Fruit fly (Drosophila melanogaster) whole organism, embryonic: ENCODE measurements around the gene Hmbs.

ENCODE experiments used
- Awh ChIP-seq: fragments of 200-800 bp; sonication (Bioruptor generic); IDR thresholded peaks from 2 replicates; pipeline ENCODE4, ENCODE4 v1.3.6; 2022; ENCODE audit warnings: missing biosample characterization, missing genetic modification characterization
- Bdp1 ChIP-seq: fragments of 200-800 bp; sonication (Bioruptor generic); optimal IDR thresholded peaks from 3 replicates; lab custom pipeline; 2016; ENCODE audit warnings: missing biosample characterization, missing genetic modification characterization
- Bteb2 ChIP-seq: fragments of 200-800 bp; sonication (Bioruptor generic); optimal IDR thresholded peaks from 2 replicates; lab custom pipeline; 2016; ENCODE audit warnings: missing biosample characterization, missing genetic modification characterization
- CG14050 ChIP-seq: fragments of 200-800 bp; sonication (Bioruptor generic); IDR thresholded peaks from 3 replicates; pipeline ENCODE4 v1.3.6; 2022; ENCODE audit warnings: missing biosample characterization, missing genetic modification characterization
- CG15269 ChIP-seq: fragments of 200-800 bp; sonication (Bioruptor generic); optimal IDR thresholded peaks from 2 replicates; lab custom pipeline; 2018; ENCODE audit warnings: missing biosample characterization, mild to moderate bottlenecking, missing genetic modification characterization, moderate library complexity
- CG1792 ChIP-seq: fragments of 200-800 bp; sonication (Bioruptor generic); optimal IDR thresholded peaks from 2 replicates; lab custom pipeline; 2016; ENCODE audit warnings: missing biosample characterization, missing genetic modification characterization
- CG2116 ChIP-seq: fragments of 200-800 bp; sonication (Bioruptor generic); optimal IDR thresholded peaks from 3 replicates; lab custom pipeline; 2018; ENCODE audit warnings: missing biosample characterization, mild to moderate bottlenecking, missing genetic modification characterization
- CG2712 ChIP-seq: fragments of 200-800 bp; optimal IDR thresholded peaks from 3 replicates; lab custom pipeline; 2019; ENCODE audit warnings: missing biosample characterization, mild to moderate bottlenecking, missing genetic modification characterization, moderate library complexity
- CG34422 ChIP-seq: fragments of 200-800 bp; sonication (Bioruptor generic); IDR thresholded peaks from 3 replicates; pipeline ENCODE4 v1.3.6; 2022; ENCODE audit warnings: missing biosample characterization, missing genetic modification characterization
- CG4617 ChIP-seq: fragments of 200-800 bp; sonication (Bioruptor generic); optimal IDR thresholded peaks from 3 replicates; lab custom pipeline; 2016; ENCODE audit warnings: missing biosample characterization, missing genetic modification characterization, borderline replicate concordance
- CG4707 ChIP-seq: fragments of 200-800 bp; sonication (Bioruptor generic); optimal IDR thresholded peaks from 2 replicates; lab custom pipeline; 2018; ENCODE audit warnings: missing biosample characterization, mild to moderate bottlenecking, missing genetic modification characterization, moderate library complexity
- CG6689 ChIP-seq: fragments of 200-800 bp; sonication (Bioruptor generic); IDR thresholded peaks from 2 replicates; pipeline ENCODE4 v1.3.6; 2022; ENCODE audit warnings: missing biosample characterization, missing genetic modification characterization
- CG8944 ChIP-seq: fragments of 200-800 bp; sonication (Bioruptor generic); optimal IDR thresholded peaks from 3 replicates; lab custom pipeline; 2016; ENCODE audit warnings: missing biosample characterization, missing genetic modification characterization
- CG9727 ChIP-seq: fragments of 200-800 bp; sonication (Bioruptor generic); optimal IDR thresholded peaks from 3 replicates; lab custom pipeline; 2017; ENCODE audit warnings: missing biosample characterization, mild to moderate bottlenecking, missing genetic modification characterization
- D19B ChIP-seq: fragments of 200-800 bp; sonication (Bioruptor generic); optimal IDR thresholded peaks from 2 replicates; lab custom pipeline; 2017; ENCODE audit warnings: missing biosample characterization, mild to moderate bottlenecking, missing genetic modification characterization
- Dip3 ChIP-seq: fragments of 200-800 bp; sonication (Bioruptor generic); optimal IDR thresholded peaks from 3 replicates; lab custom pipeline; 2016; ENCODE audit warnings: missing biosample characterization, missing genetic modification characterization
- Dp ChIP-seq: fragments of 200-800 bp; sonication (Bioruptor generic); optimal IDR thresholded peaks from 2 replicates; lab custom pipeline; 2018; ENCODE audit warnings: missing biosample characterization, mild to moderate bottlenecking, missing genetic modification characterization, moderate library complexity
- Ets97D ChIP-seq: fragments of 200-800 bp; sonication (Bioruptor generic); optimal IDR thresholded peaks from 3 replicates; lab custom pipeline; 2016; ENCODE audit warnings: missing biosample characterization, missing genetic modification characterization
- Mrtf ChIP-seq: fragments of 200-800 bp; sonication (Bioruptor generic); IDR thresholded peaks from 3 replicates; pipeline ENCODE4 v1.3.6; 2022; ENCODE audit warnings: missing biosample characterization, missing genetic modification characterization
- NK7.1 ChIP-seq: fragments of 200-800 bp; sonication (Bioruptor generic); optimal IDR thresholded peaks from 3 replicates; lab custom pipeline; 2016; ENCODE audit warnings: missing biosample characterization, missing genetic modification characterization
- PHDP ChIP-seq: fragments of 200-800 bp; sonication (Bioruptor generic); optimal IDR thresholded peaks from 3 replicates; lab custom pipeline; 2018; ENCODE audit warnings: missing biosample characterization, mild to moderate bottlenecking, missing genetic modification characterization, moderate library complexity
- Six4 ChIP-seq: fragments of 200-800 bp; sonication (Bioruptor generic); optimal IDR thresholded peaks from 2 replicates; lab custom pipeline; 2016; ENCODE audit warnings: missing biosample characterization, missing genetic modification characterization
- az2 ChIP-seq: fragments of 200-800 bp; sonication (Bioruptor generic); optimal IDR thresholded peaks from 3 replicates; lab custom pipeline; 2016; ENCODE audit warnings: missing biosample characterization, missing genetic modification characterization
- br ChIP-seq: fragments of >200 bp; optimal IDR thresholded peaks from 2 replicates; lab custom pipeline; 2017
- cato ChIP-seq: fragments of 200-800 bp; sonication (Bioruptor generic); optimal IDR thresholded peaks from 2 replicates; lab custom pipeline; 2016; ENCODE audit warnings: missing biosample characterization, missing genetic modification characterization, borderline replicate concordance
- chm ChIP-seq: fragments of 200-800 bp; sonication (Bioruptor generic); IDR thresholded peaks from 2 replicates; pipeline ENCODE4 v1.3.6; 2022; ENCODE audit warnings: missing biosample characterization, missing genetic modification characterization
- chn ChIP-seq: fragments of 200-800 bp; sonication (Bioruptor generic); optimal IDR thresholded peaks from 2 replicates; lab custom pipeline; 2016; ENCODE audit warnings: missing biosample characterization, missing genetic modification characterization
- eyg ChIP-seq: fragments of 200-800 bp; sonication (Bioruptor generic); optimal IDR thresholded peaks from 3 replicates; lab custom pipeline; 2016; ENCODE audit warnings: missing biosample characterization, missing genetic modification characterization
- hb ChIP-seq: fragments of 200-800 bp; sonication (Bioruptor generic); IDR thresholded peaks from 3 replicates; pipeline ENCODE4 v1.3.6; 2022; ENCODE audit warnings: missing biosample characterization, missing genetic modification characterization; ENCODE audit not compliant: partially characterized antibody
- hth ChIP-seq: fragments of >200 bp; optimal IDR thresholded peaks from 2 replicates; lab custom pipeline; 2017; ENCODE audit warnings: inconsistent platforms
- insv ChIP-seq, 2 experiments: fragments of 200-800 bp; sonication (Bioruptor generic); optimal IDR thresholded peaks; 3 replicates each; lab custom pipeline; 2016 to 2018; ENCODE audit warnings: missing biosample characterization in 2 of 2, missing genetic modification characterization in 2 of 2
- kah ChIP-seq: fragments of 200-800 bp; sonication (Bioruptor generic); optimal IDR thresholded peaks from 2 replicates; lab custom pipeline; 2018; ENCODE audit warnings: missing biosample characterization, mild to moderate bottlenecking, missing genetic modification characterization
- kni ChIP-seq: fragments of 200-800 bp; sonication (Bioruptor generic); optimal IDR thresholded peaks from 3 replicates; lab custom pipeline; 2017; ENCODE audit warnings: mild to moderate bottlenecking, missing biosample characterization, missing genetic modification reagents, missing genetic modification characterization
- lola ChIP-seq, 3 experiments: fragments of >200 bp in 2 of 3; fragments of 200-800 bp in 1 of 3; sonication (Bioruptor generic) in 1 of 3; optimal IDR thresholded peaks; 2 replicates each; lab custom pipeline; 2017 to 2019; ENCODE audit warnings: missing biosample characterization in 3 of 3, missing genetic modification characterization in 3 of 3, mild to moderate bottlenecking in 1 of 3, moderate library complexity in 1 of 3
- nmo ChIP-seq: fragments of 200-800 bp; sonication (Bioruptor generic); optimal IDR thresholded peaks from 2 replicates; lab custom pipeline; 2018; ENCODE audit warnings: missing biosample characterization, mild to moderate bottlenecking, missing genetic modification characterization, moderate library complexity
- pan ChIP-seq, 4 experiments: fragments of >200 bp in 3 of 4; fragments of 200-800 bp in 1 of 4; sonication (Bioruptor generic) in 1 of 4; optimal IDR thresholded peaks in 3 of 4; IDR thresholded peaks in 1 of 4; 2 replicates each; pipeline versions ENCODE4 v1.3.6 to Lab custom; 2017 to 2022; ENCODE audit warnings: missing biosample characterization in 2 of 4, missing genetic modification characterization in 2 of 4, mixed read lengths in 1 of 4
- peb ChIP-seq: fragments of 200-800 bp; sonication (Bioruptor generic); IDR thresholded peaks from 2 replicates; pipeline ENCODE4 v1.3.6; 2022; ENCODE audit warnings: missing biosample characterization, missing genetic modification characterization
- pita ChIP-seq: fragments of 200-800 bp; sonication (Bioruptor generic); optimal IDR thresholded peaks from 2 replicates; lab custom pipeline; 2017; ENCODE audit warnings: missing biosample characterization, mild to moderate bottlenecking, missing genetic modification characterization
- pum ChIP-seq: fragments of 200-800 bp; sonication (Bioruptor generic); optimal IDR thresholded peaks from 2 replicates; lab custom pipeline; 2016; ENCODE audit warnings: missing biosample characterization, missing genetic modification characterization
- row ChIP-seq: fragments of 200-800 bp; sonication (Bioruptor generic); IDR thresholded peaks from 3 replicates; pipeline ENCODE4 v1.3.6; 2022; ENCODE audit warnings: missing biosample characterization, missing genetic modification characterization
- sc ChIP-seq, 3 experiments: fragments of >200 bp in 2 of 3; fragments of 200-800 bp in 1 of 3; sonication (Bioruptor generic) in 1 of 3; optimal IDR thresholded peaks; 2 replicates in 2 of 3; 3 replicates in 1 of 3; lab custom pipeline; 2017; ENCODE audit warnings: mild to moderate bottlenecking in 1 of 3, missing biosample characterization in 1 of 3, missing genetic modification characterization in 1 of 3, missing genetic modification reagents in 1 of 3
- scrt ChIP-seq: fragments of 200-800 bp; sonication (Bioruptor generic); optimal IDR thresholded peaks from 2 replicates; lab custom pipeline; 2018; ENCODE audit warnings: missing biosample characterization, mild to moderate bottlenecking, missing genetic modification characterization, moderate library complexity
- sob ChIP-seq: fragments of 200-800 bp; sonication (Bioruptor generic); IDR thresholded peaks from 2 replicates; pipeline ENCODE4 v1.3.6; 2022; ENCODE audit warnings: missing biosample characterization, missing genetic modification characterization
- ssp ChIP-seq: fragments of 200-800 bp; sonication (Bioruptor generic); IDR thresholded peaks from 2 replicates; pipeline ENCODE4 v1.3.6; 2022; ENCODE audit warnings: missing biosample characterization, missing genetic modification characterization
- tgo ChIP-seq: fragments of 200-800 bp; sonication (Bioruptor generic); IDR thresholded peaks from 3 replicates; pipeline ENCODE4 v1.3.6; 2022; ENCODE audit warnings: missing biosample characterization, missing genetic modification characterization
- toy ChIP-seq: fragments of 200-800 bp; sonication (Bioruptor generic); IDR thresholded peaks from 2 replicates; pipeline ENCODE4 v1.3.6; 2022; ENCODE audit warnings: missing biosample characterization, missing genetic modification characterization
- trem ChIP-seq: fragments of 200-800 bp; optimal IDR thresholded peaks from 3 replicates; lab custom pipeline; 2019; ENCODE audit warnings: missing biosample characterization, mild to moderate bottlenecking, missing genetic modification characterization, moderate library complexity
- wor ChIP-seq: fragments of 200-800 bp; sonication (Bioruptor generic); IDR thresholded peaks from 2 replicates; pipeline ENCODE4 v1.3.6; 2022; ENCODE audit warnings: missing biosample characterization, missing genetic modification characterization

The Hmbs gene

dm6 chr3L:1334571-1335427 is at the start of gene Hmbs, which contains the start of gene CG2211 (continued):
- peak; percentile 83 for TF ChIP-seq chm
- TF ChIP-seq wor (GFP tag; lab: Robert Waterston, UW): peak; percentile 58; the same call in 1 of the 2 replicates
- TF ChIP-seq CG15269 (tag; lab: Kevin White, UChicago): peak; percentile 86
- peak; percentile 87 for TF ChIP-seq CG4617 (GFP tag; lab: Kevin White, UChicago)
- peak; percentile 80 for TF ChIP-seq CG6689 (GFP tag; lab: Robert Waterston, UW)
- peak; percentile 84 for TF ChIP-seq ssp (GFP tag; lab: Robert Waterston, UW)
- peak; percentile 72 for TF ChIP-seq CG14050 (GFP tag; lab: Robert Waterston, UW)
- peak; percentile 89 for TF ChIP-seq CG8944 (GFP tag; lab: Kevin White, UChicago)
- peak in 1 of 3 experiments; percentile 84 for TF ChIP-seq lola (GFP tag; optimal IDR thresholded peaks at IDR 0.05; lab: Kevin White, UChicago)
- TF ChIP-seq row (GFP tag; lab: Robert Waterston, UW): peak; percentile 96
- TF ChIP-seq pita (GFP tag; lab: Kevin White, UChicago): no peak
- TF ChIP-seq hth (lab: Kevin White, UChicago): no peak
- no peak for TF ChIP-seq hb (GFP tag; lab: Robert Waterston, UW)
- peak; percentile 86 for TF ChIP-seq Dip3 (GFP tag; lab: Kevin White, UChicago)
- peak; percentile 91 for TF ChIP-seq az2 (GFP tag; lab: Kevin White, UChicago)
- peak; percentile 92 for TF ChIP-seq Ets97D (GFP tag; lab: Kevin White, UChicago)
- TF ChIP-seq sc (optimal IDR thresholded peaks at IDR 0.05; lab: Kevin White, UChicago): no peak
- TF ChIP-seq sc (GFP tag; optimal IDR thresholded peaks at IDR 0.05; lab: Kevin White, UChicago): peak; percentile 51
- TF ChIP-seq pum (GFP tag; lab: Kevin White, UChicago): peak; percentile 75
- TF ChIP-seq NK7.1: peak; percentile 58
- TF ChIP-seq insv (GFP tag; optimal IDR thresholded peaks at IDR 0.05; lab: Kevin White, UChicago): peak; percentile 38 to 93
- TF ChIP-seq peb (GFP tag; lab: Robert Waterston, UW): peak; percentile 74
- TF ChIP-seq cato (GFP tag; lab: Kevin White, UChicago): peak; percentile 74
- peak; percentile 75 for TF ChIP-seq CG1792
- peak; percentile 89 for TF ChIP-seq CG2116 (GFP tag; lab: Kevin White, UChicago)
- peak; percentile 93 for TF ChIP-seq trem (tag; lab: Kevin White, UChicago)
- peak; percentile 63 for TF ChIP-seq D19B (GFP tag; lab: Kevin White, UChicago)
- peak; percentile 88 for TF ChIP-seq CG34422 (GFP tag; lab: Robert Waterston, UW)
- TF ChIP-seq sob (GFP tag; lab: Robert Waterston, UW): peak; percentile 90
- peak; percentile 72 for TF ChIP-seq scrt (GFP tag; lab: Kevin White, UChicago)
- TF ChIP-seq br: no peak
- peak; percentile 86 for TF ChIP-seq PHDP
- peak; percentile 83 for TF ChIP-seq Bteb2 (GFP tag; lab: Kevin White, UChicago)
- TF ChIP-seq pan (optimal IDR thresholded peaks at IDR 0.05; lab: Kevin White, UChicago): no peak
- TF ChIP-seq pan (GFP tag; optimal IDR thresholded peaks at IDR 0.05 in 1 of 2, IDR thresholded peaks at IDR 0.05 in 1 of 2): peak in 1 of 2 experiments; percentile 89
- TF ChIP-seq chn (GFP tag; lab: Kevin White, UChicago): peak; percentile 92
- TF ChIP-seq Bdp1 (GFP tag; lab: Kevin White, UChicago): peak; percentile 79
- TF ChIP-seq Awh (GFP tag; lab: Robert Waterston, UW): peak; percentile 82
- TF ChIP-seq CG9727 (GFP tag; lab: Kevin White, UChicago): peak; percentile 87
- peak; percentile 90 for TF ChIP-seq nmo (GFP tag; lab: Kevin White, UChicago)
- peak; percentile 85 for TF ChIP-seq Six4 (GFP tag; lab: Kevin White, UChicago)
- TF ChIP-seq CG2712: peak; percentile 90
- 0 out of 2 replicates have a peak, but pooled peaks have one; percentile 51 for TF ChIP-seq toy (GFP tag; lab: Robert Waterston, UW)
- TF ChIP-seq CG4707 (GFP tag; lab: Kevin White, UChicago): no peak
- peak; percentile 62 for TF ChIP-seq Dp (GFP tag; lab: Kevin White, UChicago)
- peak; percentile 68 for TF ChIP-seq kni (GFP tag; lab: Kevin White, UChicago)
- peak; percentile 58 for TF ChIP-seq kah (GFP tag; lab: Kevin White, UChicago)
- peak; percentile 86 for TF ChIP-seq Mrtf (GFP tag; lab: Robert Waterston, UW)
- peak; percentile 83 for TF ChIP-seq tgo
- TF ChIP-seq eyg (GFP tag; lab: Kevin White, UChicago): peak; percentile 75
